Fruit fly (Drosophila melanogaster) whole organism, prepupa: ENCODE data around the gene CG31955.

Experiments used
- Blimp-1 ChIP-seq: fragments of 200-800 bp; sonication (Bioruptor generic); optimal IDR thresholded peaks from 3 replicates; lab custom pipeline; 2017; ENCODE audit warnings: missing biosample characterization, missing genetic modification characterization, mild to moderate bottlenecking, moderate library complexity, missing genetic modification reagents
- CG11294 ChIP-seq: fragments of 200-800 bp; sonication (Bioruptor generic); IDR thresholded peaks from 2 replicates; pipeline ENCODE4 v1.3.6; 2022; ENCODE audit warnings: missing biosample characterization, missing genetic modification characterization
- CG16779 ChIP-seq: fragments of 200-800 bp; sonication (Bioruptor generic); optimal IDR thresholded peaks from 3 replicates; lab custom pipeline; 2017; ENCODE audit warnings: missing biosample characterization, mild to moderate bottlenecking, missing genetic modification characterization
- CG3032 ChIP-seq: fragments of 200-800 bp; optimal IDR thresholded peaks from 2 replicates; lab custom pipeline; 2019; ENCODE audit warnings: missing biosample characterization, mild to moderate bottlenecking, missing genetic modification characterization, moderate library complexity
- CG31627 ChIP-seq: fragments of 200-800 bp; sonication (Bioruptor generic); optimal IDR thresholded peaks from 3 replicates; lab custom pipeline; 2016; ENCODE audit warnings: missing biosample characterization, missing genetic modification characterization
- CG32006 ChIP-seq: fragments of 200-800 bp; sonication (Bioruptor generic); optimal IDR thresholded peaks from 3 replicates; lab custom pipeline; 2017; ENCODE audit warnings: missing biosample characterization, mild to moderate bottlenecking, missing genetic modification characterization
- CG3919 ChIP-seq: fragments of 200-800 bp; sonication (Bioruptor generic); optimal IDR thresholded peaks from 3 replicates; lab custom pipeline; 2016; ENCODE audit warnings: missing biosample characterization, missing genetic modification characterization
- CG6276 ChIP-seq: fragments of 200-800 bp; sonication (Bioruptor generic); optimal IDR thresholded peaks from 2 replicates; lab custom pipeline; 2017; ENCODE audit warnings: missing biosample characterization, mild to moderate bottlenecking, missing genetic modification characterization
- CG6792 ChIP-seq: fragments of 200-800 bp; sonication (Bioruptor generic); optimal IDR thresholded peaks from 3 replicates; lab custom pipeline; 2016; ENCODE audit warnings: missing biosample characterization, missing genetic modification characterization
- CG6808 ChIP-seq: fragments of 200-800 bp; sonication (Bioruptor generic); optimal IDR thresholded peaks from 3 replicates; lab custom pipeline; 2017; ENCODE audit warnings: missing biosample characterization, missing genetic modification characterization, mild to moderate bottlenecking, moderate library complexity, missing genetic modification reagents
- CG6854 ChIP-seq: fragments of 200-800 bp; sonication (Bioruptor generic); optimal IDR thresholded peaks from 2 replicates; lab custom pipeline; 2017; ENCODE audit warnings: missing biosample characterization, mild to moderate bottlenecking, missing genetic modification characterization
- CG7368 ChIP-seq: fragments of 200-800 bp; sonication (Bioruptor generic); optimal IDR thresholded peaks from 3 replicates; lab custom pipeline; 2016; ENCODE audit warnings: missing biosample characterization, missing genetic modification characterization
- CG8119 ChIP-seq: fragments of 200-800 bp; sonication (Bioruptor generic); IDR thresholded peaks from 3 replicates; pipeline ENCODE4 v1.3.6; 2022; ENCODE audit warnings: missing biosample characterization, missing genetic modification characterization
- CG8632 ChIP-seq: fragments of 200-800 bp; sonication (Bioruptor generic); optimal IDR thresholded peaks from 3 replicates; lab custom pipeline; 2016; ENCODE audit warnings: missing biosample characterization, missing genetic modification characterization
- CG9139 ChIP-seq: fragments of 200-800 bp; sonication (Bioruptor generic); optimal IDR thresholded peaks from 3 replicates; lab custom pipeline; 2017; ENCODE audit warnings: missing biosample characterization, mild to moderate bottlenecking, missing genetic modification characterization
- Eip78C ChIP-seq: fragments of 200-800 bp; sonication (Bioruptor generic); peaks from one replicate; lab custom pipeline; 2016; ENCODE audit warnings: missing biosample characterization, missing genetic modification characterization
- Eip93F ChIP-seq: fragments of 200-800 bp; sonication (Bioruptor generic); optimal IDR thresholded peaks from 2 replicates; lab custom pipeline; 2016; ENCODE audit warnings: missing biosample characterization, mild to moderate bottlenecking, missing genetic modification characterization
- Ets96B ChIP-seq: fragments of 200-800 bp; optimal IDR thresholded peaks from 2 replicates; lab custom pipeline; 2019; ENCODE audit warnings: missing biosample characterization, mild to moderate bottlenecking, missing genetic modification characterization, moderate library complexity
- Gug ChIP-seq: fragments of 200-800 bp; sonication (Bioruptor generic); IDR thresholded peaks from 2 replicates; pipeline ENCODE4 v1.3.6; 2022; ENCODE audit warnings: missing biosample characterization, missing genetic modification characterization
- Hr4 ChIP-seq: fragments of 200-800 bp; sonication (Bioruptor generic); optimal IDR thresholded peaks from 3 replicates; lab custom pipeline; 2016; ENCODE audit warnings: missing biosample characterization, missing genetic modification characterization
- Lpt ChIP-seq: fragments of 200-800 bp; sonication (Bioruptor generic); optimal IDR thresholded peaks from 3 replicates; lab custom pipeline; 2016; ENCODE audit warnings: missing biosample characterization, missing genetic modification characterization
- Met ChIP-seq: fragments of 200-800 bp; sonication (Bioruptor generic); optimal IDR thresholded peaks from 3 replicates; lab custom pipeline; 2016; ENCODE audit warnings: missing biosample characterization, missing genetic modification characterization
- Smox ChIP-seq: fragments of 200-800 bp; sonication (Bioruptor generic); optimal IDR thresholded peaks from 3 replicates; lab custom pipeline; 2016; ENCODE audit warnings: missing biosample characterization, missing genetic modification characterization
- Sox102F ChIP-seq: fragments of 200-800 bp; sonication (Bioruptor generic); optimal IDR thresholded peaks from 2 replicates; lab custom pipeline; 2016; ENCODE audit warnings: missing biosample characterization, mild to moderate bottlenecking, missing genetic modification characterization
- Sox15 ChIP-seq: fragments of 200-800 bp; sonication (Bioruptor generic); optimal IDR thresholded peaks from 3 replicates; lab custom pipeline; 2016; ENCODE audit warnings: missing biosample characterization, missing genetic modification characterization
- achi ChIP-seq: fragments of 200-800 bp; sonication (Bioruptor generic); optimal IDR thresholded peaks from 3 replicates; lab custom pipeline; 2016; ENCODE audit warnings: missing biosample characterization, missing genetic modification characterization
- acj6 ChIP-seq: fragments of 200-800 bp; sonication (Bioruptor generic); optimal IDR thresholded peaks from 3 replicates; lab custom pipeline; 2016; ENCODE audit warnings: missing biosample characterization, missing genetic modification characterization
- cyc ChIP-seq: fragments of 200-800 bp; sonication (Bioruptor generic); optimal IDR thresholded peaks from 3 replicates; lab custom pipeline; 2016; ENCODE audit warnings: missing biosample characterization, missing genetic modification characterization
- eg ChIP-seq: fragments of 200-800 bp; sonication (Bioruptor generic); IDR thresholded peaks from 3 replicates; pipeline ENCODE4 v1.3.6; 2022; ENCODE audit warnings: missing biosample characterization, missing genetic modification characterization
- fd59A ChIP-seq: fragments of 200-800 bp; sonication (Bioruptor generic); optimal IDR thresholded peaks from 2 replicates; lab custom pipeline; 2017; ENCODE audit warnings: missing biosample characterization, mild to moderate bottlenecking, missing genetic modification characterization, missing genetic modification reagents
- fd85E ChIP-seq: fragments of 200-800 bp; sonication (Bioruptor generic); optimal IDR thresholded peaks from 3 replicates; lab custom pipeline; 2016; ENCODE audit warnings: missing biosample characterization, missing genetic modification characterization
- fkh ChIP-seq: fragments of 200-800 bp; sonication (Bioruptor generic); optimal IDR thresholded peaks from 3 replicates; lab custom pipeline; 2017; ENCODE audit warnings: missing biosample characterization, mild to moderate bottlenecking, missing genetic modification characterization, moderate library complexity
- lz ChIP-seq: fragments of 200-800 bp; sonication (Bioruptor generic); optimal IDR thresholded peaks from 3 replicates; lab custom pipeline; 2016; ENCODE audit warnings: missing biosample characterization, missing genetic modification characterization
- pdm3 ChIP-seq: fragments of 200-800 bp; sonication (Bioruptor generic); optimal IDR thresholded peaks from 3 replicates; lab custom pipeline; 2016; ENCODE audit warnings: missing biosample characterization, missing genetic modification characterization
- salr ChIP-seq, 2 experiments: fragments of 200-800 bp; sonication (Bioruptor generic); optimal IDR thresholded peaks; 3 replicates each; lab custom pipeline; 2016 to 2018; ENCODE audit warnings: missing biosample characterization in 2 of 2, missing genetic modification characterization in 2 of 2, mild to moderate bottlenecking in 1 of 2
- spab ChIP-seq: fragments of 200-800 bp; sonication (Bioruptor generic); optimal IDR thresholded peaks from 2 replicates; lab custom pipeline; 2017; ENCODE audit warnings: missing biosample characterization, mild to moderate bottlenecking, missing genetic modification characterization, missing genetic modification reagents
- ss ChIP-seq, 2 experiments: fragments of 200-800 bp; sonication (Bioruptor generic); optimal IDR thresholded peaks; 2 replicates in 1 of 2; 3 replicates in 1 of 2; lab custom pipeline; 2017 to 2018; ENCODE audit warnings: mild to moderate bottlenecking in 2 of 2, missing biosample characterization in 2 of 2, missing genetic modification characterization in 2 of 2, moderate library complexity in 1 of 2
- svp ChIP-seq: fragments of 200-800 bp; sonication (Bioruptor generic); peaks from one replicate; lab custom pipeline; 2016; ENCODE audit warnings: missing biosample characterization, missing genetic modification characterization
- topi ChIP-seq: fragments of 200-800 bp; sonication (Bioruptor generic); optimal IDR thresholded peaks from 3 replicates; lab custom pipeline; 2016; ENCODE audit warnings: missing biosample characterization, missing genetic modification characterization
- vri ChIP-seq: fragments of 200-800 bp; sonication (Bioruptor generic); optimal IDR thresholded peaks from 3 replicates; lab custom pipeline; 2016; ENCODE audit warnings: missing biosample characterization, mild to moderate bottlenecking, missing genetic modification characterization

Gene CG31955

DNA sequence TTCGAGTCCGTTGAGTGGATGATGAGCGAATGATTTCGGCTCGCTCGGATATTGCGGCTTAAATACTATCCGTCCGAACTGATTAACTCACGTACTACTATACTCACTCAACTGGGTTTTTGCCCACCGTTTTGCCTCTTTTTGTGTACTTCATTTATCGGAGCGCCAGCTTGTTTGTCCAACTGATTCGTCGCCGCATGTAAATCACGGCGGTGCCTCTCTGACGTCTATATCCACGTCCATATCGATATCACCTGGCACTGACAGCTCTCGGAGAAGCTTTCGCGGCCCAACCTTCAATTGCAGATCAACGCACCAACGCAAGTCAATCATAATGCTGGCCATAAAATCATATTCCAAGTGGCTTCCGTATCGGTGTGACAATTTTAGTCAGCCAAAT is 15.1 kb downstream of the CG31955 start, which contains the start of gene CG3604:
Gene CG3604, minus strand, starts transcription at position 101 of the 400 bp plus-strand sequence.
- TF ChIP-seq CG9139 (GFP tag; lab: Kevin White, UChicago) = no peak
- TF ChIP-seq svp (GFP tag; lab: Kevin White, UChicago) = peak; percentile 33
- TF ChIP-seq, all 60 proteins: peak for 1

DNA sequence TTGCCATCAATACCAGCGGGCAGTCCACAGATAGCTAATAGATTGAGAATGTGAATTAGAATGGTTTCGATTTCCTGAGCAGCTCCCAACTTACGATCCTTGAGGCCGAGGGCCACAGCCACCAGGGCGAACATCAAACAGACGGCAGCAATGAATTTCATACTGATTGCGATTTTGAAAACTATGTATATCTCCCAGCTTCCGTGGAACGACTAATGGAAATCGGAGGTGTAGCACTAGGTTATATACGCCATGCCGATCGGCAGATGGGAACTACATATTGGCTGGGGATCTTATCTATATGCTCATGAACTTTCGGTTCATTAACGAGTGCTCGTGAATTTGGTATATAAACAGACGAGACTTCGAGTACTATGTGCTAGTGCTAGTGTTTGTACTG is 16.5 kb downstream of the CG31955 start, which contains the start of gene IM33:
Gene IM33, minus strand, starts transcription at position 221 of the 400 bp plus-strand sequence.
- TF ChIP-seq fd85E (GFP tag; lab: Kevin White, UChicago) = no peak
- no peak for TF ChIP-seq CG11294 (GFP tag; lab: Robert Waterston, UW)
- no peak for TF ChIP-seq Sox15 (GFP tag; lab: Kevin White, UChicago)
- no peak for TF ChIP-seq CG3032 (tag; lab: Kevin White, UChicago)
- no peak for TF ChIP-seq Gug (GFP tag; lab: Robert Waterston, UW)
- TF ChIP-seq cyc (GFP tag; lab: Kevin White, UChicago) = no peak
- no peak for TF ChIP-seq Met
- TF ChIP-seq Hr4 (GFP tag; lab: Kevin White, UChicago) = no peak
- TF ChIP-seq CG8632 (GFP tag; lab: Kevin White, UChicago) = no peak
- TF ChIP-seq achi (GFP tag; lab: Kevin White, UChicago) = no peak
- no peak for TF ChIP-seq topi (GFP tag; lab: Kevin White, UChicago)
- no peak for TF ChIP-seq Blimp-1
- no peak for TF ChIP-seq CG16779

DNA sequence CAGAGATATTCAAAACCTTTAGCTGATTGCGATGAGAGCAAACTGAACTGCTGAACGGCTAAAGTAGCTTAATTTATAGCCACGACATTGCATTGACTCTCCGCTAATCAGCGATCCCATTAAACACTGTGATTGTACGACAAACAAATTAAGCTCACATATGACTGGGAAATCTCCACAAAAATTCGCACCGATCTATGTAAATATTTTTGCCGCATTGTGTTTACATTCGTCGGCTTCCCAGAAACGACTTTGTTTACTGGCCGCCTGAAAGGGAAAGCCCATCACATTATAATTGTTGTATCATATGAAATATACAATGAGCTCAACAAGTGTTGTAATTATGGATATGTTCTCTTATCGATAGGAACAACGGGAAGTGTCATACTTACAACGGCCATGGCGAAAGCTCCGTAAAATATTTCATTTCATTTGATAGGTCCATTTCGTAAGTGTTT is 17.5 kb downstream of the CG31955 start, which contains the start of gene CG16713:
Gene CG16713, minus strand, starts transcription at position 51 of the 458 bp plus-strand sequence.
- peak; percentile 12 for TF ChIP-seq Eip78C (GFP tag; lab: Kevin White, UChicago)
- TF ChIP-seq lz = no peak
- no peak for TF ChIP-seq CG3032 (tag; lab: Kevin White, UChicago)
- TF ChIP-seq eg (GFP tag; lab: Robert Waterston, UW) = no peak
- no peak for TF ChIP-seq Smox (GFP tag; lab: Kevin White, UChicago)
- TF ChIP-seq svp (GFP tag; lab: Kevin White, UChicago) = peak; percentile 83
- no peak for TF ChIP-seq cyc (GFP tag; lab: Kevin White, UChicago)
- peak; percentile 11 for TF ChIP-seq fkh (GFP tag; lab: Kevin White, UChicago)
- no peak for TF ChIP-seq CG8119
- TF ChIP-seq CG32006 (GFP tag; lab: Kevin White, UChicago) = no peak
- TF ChIP-seq, all 60 proteins: peak for 3

DNA sequence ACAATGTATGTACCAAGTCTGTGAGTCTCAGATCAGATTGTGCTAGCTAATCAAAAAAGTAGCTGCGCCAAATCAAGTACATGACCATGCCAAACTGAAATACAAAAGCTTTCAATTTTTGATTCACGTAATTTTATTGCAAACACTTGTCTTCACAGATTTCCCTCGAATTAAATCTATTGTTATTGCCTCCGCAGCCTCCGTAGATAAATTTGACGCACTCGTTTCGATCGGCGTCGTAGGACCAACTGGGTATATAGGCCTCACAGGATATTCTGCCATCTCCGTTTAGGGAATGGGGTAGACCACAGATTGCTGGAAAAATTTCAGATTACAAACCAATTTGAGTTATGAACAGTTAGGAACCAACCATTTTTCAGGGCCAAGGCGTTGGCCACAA is 18.0 kb downstream of the CG31955 start, which contains the start of gene CG43165:
Gene CG43165, minus strand, starts transcription at position 101 of the 400 bp plus-strand sequence.
- TF ChIP-seq CG6854 (no peak), Met (no peak), acj6 (GFP tag; lab: Kevin White, UChicago) (no peak), CG7368 (no peak), eg (GFP tag; lab: Robert Waterston, UW) (no peak), CG6792 (GFP tag; lab: Kevin White, UChicago) (no peak), topi (GFP tag; lab: Kevin White, UChicago) (no peak), CG8632 (GFP tag; lab: Kevin White, UChicago) (no peak), CG31627 (GFP tag; lab: Kevin White, UChicago) (no peak), Hr4 (GFP tag; lab: Kevin White, UChicago) (no peak), CG3919 (no peak), pdm3 (GFP tag; lab: Kevin White, UChicago) (no peak), Blimp-1 (no peak), Ets96B (no peak), salr (GFP tag; optimal IDR thresholded peaks at IDR 0.05; lab: Kevin White, UChicago) (no peak)

DNA sequence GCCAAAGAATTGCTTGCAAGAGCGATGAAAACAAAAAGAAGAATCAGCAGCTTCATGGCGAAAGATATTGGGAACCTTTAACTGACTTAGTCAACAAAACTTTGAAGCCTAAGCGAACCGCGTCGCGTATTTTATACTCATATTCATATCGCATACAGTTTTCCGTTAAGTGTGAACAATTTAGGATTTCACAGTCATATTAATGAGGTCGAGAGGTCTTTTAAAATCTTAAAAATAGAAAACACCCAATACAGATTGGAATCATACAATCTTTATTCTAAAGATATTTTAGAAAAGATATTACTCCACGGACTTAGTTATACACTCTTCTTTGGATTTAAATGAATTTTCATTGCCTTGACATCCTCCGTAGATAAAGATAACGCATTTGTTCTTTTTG is 19.1 kb downstream of the CG31955 start, which contains the start of gene Acp24A4:
Gene Acp24A4, minus strand, starts transcription at position 101 of the 400 bp plus-strand sequence.
- TF ChIP-seq Eip93F (GFP tag; lab: Kevin White, UChicago) (no peak), Eip78C (GFP tag; lab: Kevin White, UChicago) (no peak), CG6276 (GFP tag; lab: Kevin White, UChicago) (no peak), CG3919 (no peak), fkh (GFP tag; lab: Kevin White, UChicago) (no peak), CG31627 (GFP tag; lab: Kevin White, UChicago) (no peak), spab (GFP tag; lab: Kevin White, UChicago) (no peak), Blimp-1 (no peak), svp (GFP tag; lab: Kevin White, UChicago) (no peak), fd59A (GFP tag; lab: Kevin White, UChicago) (no peak), salr (GFP tag; optimal IDR thresholded peaks at IDR 0.05; lab: Kevin White, UChicago) (no peak), ss (GFP tag; optimal IDR thresholded peaks at IDR 0.05; lab: Kevin White, UChicago) (no peak), CG16779 (no peak), Lpt (GFP tag; lab: Kevin White, UChicago) (no peak), CG6808 (GFP tag; lab: Kevin White, UChicago) (no peak), vri (GFP tag; lab: Kevin White, UChicago) (no peak), Gug (GFP tag; lab: Robert Waterston, UW) (no peak), pdm3 (GFP tag; lab: Kevin White, UChicago) (no peak), Sox102F (GFP tag; lab: Kevin White, UChicago) (no peak)
